Worm (Caenorhabditis elegans) whole organism, L4/young adult: ENCODE results near the gene Y45G5AM.3.

Experiments used
- W03F9.2 ChIP-seq: fragments of 150-350 bp; optimal IDR thresholded peaks from 2 replicates; lab custom pipeline; 2014; ENCODE audit warnings: missing biosample characterization, missing genetic modification characterization
- dao-5 ChIP-seq: sonication (generic microtip); optimal IDR thresholded peaks from 2 replicates; lab custom pipeline; 2016; ENCODE audit warnings: missing genotype, missing genetic modification characterization, moderate library complexity, missing compliant biosample characterization
- him-1 ChIP-seq: sonication (generic microtip); optimal IDR thresholded peaks from 2 replicates; lab custom pipeline; 2016; ENCODE audit warnings: missing genotype, missing genetic modification reagents, missing genetic modification characterization, missing compliant biosample characterization

- TF ChIP-seq him-1 (no peak), dao-5 (tag; lab: Kevin White, UChicago) (no peak), W03F9.2 (no peak)
These were observed 4.3 kb upstream of the Y45G5AM.3 start, which contains the start of gene Y45G5AM.5 for ce11 chrV:4160086-4160485.
